Worm (Caenorhabditis elegans): ENCODE results near the gene srd-33.

- TF ChIP-seq ceh-34 (tag; optimal IDR thresholded peaks at IDR 0.05) (no peak), unc-55 (GFP tag; optimal IDR thresholded peaks at IDR 0.05) (no peak), lin-11 (tag; optimal IDR thresholded peaks at IDR 0.05) (no peak), rnt-1 (tag; optimal IDR thresholded peaks at IDR 0.05) (no peak)
Observed at ce11 chrV:4841179-4841578, 30.9 kb upstream of the srd-33 start, which contains the start of gene cwp-1.

Data from whole organism, late embryonic.